Worm (Caenorhabditis elegans) whole organism, young adult: Measurements from ENCODE around the gene efk-1.

Source experiments
- F39B2.1 ChIP-seq: fragments of 200-800 bp; sonication (Bioruptor generic); IDR thresholded peaks from 2 replicates; pipeline ENCODE4 v1.3.6; 2022; ENCODE audit warnings: missing genetic modification reagents, missing genetic modification characterization, missing compliant biosample characterization
- bed-2 ChIP-seq: fragments of 200-800 bp; sonication (Bioruptor generic); IDR thresholded peaks from 2 replicates; pipeline ENCODE4 v1.3.6; 2022; ENCODE audit warnings: missing genetic modification reagents, missing genetic modification characterization, missing compliant biosample characterization
- hmg-1.2 ChIP-seq: fragments of 200-800 bp; sonication (Bioruptor generic); IDR thresholded peaks from 2 replicates; pipeline ENCODE4 v1.3.6; 2022; ENCODE audit warnings: missing genetic modification reagents, missing genetic modification characterization, missing compliant biosample characterization
- madf-8 ChIP-seq: fragments of 200-800 bp; sonication (Bioruptor generic); conservative IDR thresholded peaks from 2 replicates; pipeline ENCODE4 v1.3.6; 2022; ENCODE audit warnings: missing genetic modification reagents, missing genetic modification characterization, missing compliant biosample characterization
- unc-130 ChIP-seq: sonication (generic microtip); optimal IDR thresholded peaks from 2 replicates; lab custom pipeline; 2016; ENCODE audit warnings: missing genetic modification reagents, missing genetic modification characterization, missing compliant biosample characterization
- unc-62 ChIP-seq: fragments of 150-350 bp; optimal IDR thresholded peaks from 2 replicates; lab custom pipeline; 2014; ENCODE audit warnings: missing biosample characterization, missing genetic modification reagents, missing genetic modification characterization

DNA sequence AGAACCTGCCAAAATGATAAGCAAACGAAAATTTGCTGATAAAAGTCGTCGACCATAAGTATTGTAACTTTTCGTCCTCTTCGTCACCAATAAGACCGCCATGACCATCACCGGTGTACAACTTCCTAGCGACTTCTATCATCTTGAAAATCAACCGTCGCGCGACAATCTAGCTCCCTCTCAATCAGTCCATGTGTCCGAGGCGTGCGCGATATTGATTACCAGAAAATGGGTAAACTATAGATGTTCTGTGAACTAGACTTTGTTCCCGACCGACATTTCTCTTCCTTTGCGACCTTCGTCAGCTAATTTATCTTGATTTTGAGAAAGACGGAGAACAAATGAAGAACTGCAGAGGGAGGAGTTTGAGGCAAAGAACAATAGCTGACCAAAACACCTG is 23.0 kb downstream of the efk-1 start:
- TF ChIP-seq unc-62 (no peak), hmg-1.2 (GFP tag; lab: Robert Waterston, UW) (no peak), madf-8 (no peak), bed-2 (GFP tag; lab: Robert Waterston, UW) (no peak), F39B2.1 (no peak), unc-130 (GFP tag; lab: Kevin White, UChicago) (no peak)
